Worm (Caenorhabditis elegans): ENCODE data around the gene stdh-4.

DNA sequence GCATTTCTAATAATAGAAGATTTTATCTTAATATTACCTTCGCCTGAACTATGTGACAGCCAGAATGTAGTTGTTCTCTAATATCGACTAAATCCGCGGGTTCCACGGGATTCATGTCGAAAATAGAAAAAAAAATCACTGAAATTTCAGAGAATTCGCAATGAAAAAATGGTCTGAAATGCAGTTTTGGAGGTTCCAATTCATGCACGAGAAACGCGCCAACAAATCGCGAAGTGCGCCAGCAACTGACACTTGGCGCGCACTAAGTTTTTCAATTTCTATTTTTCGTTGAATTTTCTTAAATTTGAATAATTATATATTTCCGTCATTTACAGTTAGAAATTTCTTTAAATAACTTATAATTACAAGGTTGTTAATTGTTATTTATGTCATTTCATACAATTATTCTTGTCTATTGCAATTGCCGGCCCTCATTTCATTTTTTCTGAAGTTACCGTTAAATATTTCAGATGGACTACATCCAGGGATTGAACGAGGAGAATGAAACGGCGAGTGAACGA lies 20.8 kb downstream of the stdh-4 start, which contains the start of the genes F25G6.9 and symk-1:
- TF ChIP-seq ceh-88 (GFP tag; IDR thresholded peaks at IDR 0.05) = no peak
- peak; percentile 58 to 74 (median 69) for TF ChIP-seq ceh-82 (tag; optimal IDR thresholded peaks at IDR 0.05)
- TF ChIP-seq nhr-237 (tag; optimal IDR thresholded peaks at IDR 0.05) = no peak
- no peak for TF ChIP-seq vab-15 (tag; optimal IDR thresholded peaks at IDR 0.05)
- TF ChIP-seq ama-1 (optimal IDR thresholded peaks at IDR 0.05) = no peak
- TF ChIP-seq elt-3 (tag; optimal IDR thresholded peaks at IDR 0.05) = peak in 2 of 6 experiments; percentile 13 to 17
- TF ChIP-seq jun-1 (tag; optimal IDR thresholded peaks at IDR 0.05) = no peak
- TF ChIP-seq unc-62 (GFP tag; optimal IDR thresholded peaks at IDR 0.05) = no peak
- no peak for TF ChIP-seq ces-1 (GFP tag; optimal IDR thresholded peaks at IDR 0.05)
- peak; percentile 89 for TF ChIP-seq nhr-47 (tag; optimal IDR thresholded peaks at IDR 0.05)
- no peak for TF ChIP-seq nhr-77 (tag; optimal IDR thresholded peaks at IDR 0.05)

Data from whole organism, L1 larva.